Worm (Caenorhabditis elegans) whole organism, mixed stage, embryonic: ENCODE data around the gene F48F5.6.

Source experiments
- elt-1 ChIP-seq: sonication (generic microtip); optimal IDR thresholded peaks from 2 replicates; lab custom pipeline; 2017; ENCODE audit warnings: missing genetic modification characterization, mild to moderate bottlenecking, missing compliant biosample characterization, antibody characterized with exemption, moderate library complexity, borderline replicate concordance; ENCODE audit not compliant: insufficient read depth
- lsy-2 ChIP-seq: fragments of 150-350 bp; optimal IDR thresholded peaks from 2 replicates; lab custom pipeline; 2014; ENCODE audit warnings: missing biosample characterization, missing genetic modification characterization
- nhr-237 ChIP-seq: fragments of 150-350 bp; optimal IDR thresholded peaks from 2 replicates; lab custom pipeline; 2014; ENCODE audit warnings: missing biosample characterization, missing genetic modification characterization
- snpc-4 ChIP-seq: fragments of 150-350 bp; optimal IDR thresholded peaks from 2 replicates; lab custom pipeline; 2014; ENCODE audit warnings: missing biosample characterization, missing genetic modification characterization
- sptf-1 ChIP-seq: sonication (generic microtip); optimal IDR thresholded peaks from 2 replicates; lab custom pipeline; 2017; ENCODE audit warnings: mild to moderate bottlenecking, missing genetic modification characterization, moderate library complexity, missing compliant biosample characterization
- ztf-11 ChIP-seq: fragments of 150-350 bp; optimal IDR thresholded peaks from 2 replicates; lab custom pipeline; 2014; ENCODE audit warnings: missing biosample characterization, missing genetic modification characterization

DNA sequence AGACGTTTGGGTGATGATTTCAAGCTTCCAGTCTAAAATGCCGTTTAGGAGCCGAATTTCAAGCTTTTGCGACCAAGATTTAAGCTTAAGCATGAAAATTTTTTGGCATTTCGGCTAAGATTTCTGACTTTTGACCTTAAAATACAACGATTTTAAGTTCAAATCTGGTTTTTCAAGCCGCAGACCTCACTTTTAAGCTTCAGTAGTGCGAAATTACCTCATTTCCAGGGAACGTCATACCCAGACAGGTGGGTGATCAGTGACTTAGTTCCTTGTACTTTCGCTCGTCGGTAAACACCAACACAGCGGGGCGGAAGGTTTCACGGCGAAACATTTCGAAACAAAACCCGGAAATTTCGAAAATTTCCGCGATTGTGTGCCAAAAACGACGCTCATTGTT lies 36.6 kb downstream of the F48F5.6 start:
- no peak for TF ChIP-seq elt-1 (tag; lab: Kevin White, UChicago)
- TF ChIP-seq snpc-4 (tag; lab: Kevin White, UChicago): no peak
- TF ChIP-seq nhr-237: no peak
- no peak for TF ChIP-seq ztf-11 (tag; lab: Kevin White, UChicago)
- TF ChIP-seq sptf-1 (tag; lab: Kevin White, UChicago): no peak
- TF ChIP-seq lsy-2 (tag; lab: Kevin White, UChicago): no peak
